Fruit fly (Drosophila melanogaster) whole organism, larva: Measurements from ENCODE around the gene CG12689.

Experiments
- noc ChIP-seq: fragments of 200-800 bp; sonication (Bioruptor generic); optimal IDR thresholded peaks from 3 replicates; lab custom pipeline; 2019; ENCODE audit warnings: missing biosample characterization, mild to moderate bottlenecking, missing genetic modification characterization, moderate library complexity

Gene CG12689

DNA sequence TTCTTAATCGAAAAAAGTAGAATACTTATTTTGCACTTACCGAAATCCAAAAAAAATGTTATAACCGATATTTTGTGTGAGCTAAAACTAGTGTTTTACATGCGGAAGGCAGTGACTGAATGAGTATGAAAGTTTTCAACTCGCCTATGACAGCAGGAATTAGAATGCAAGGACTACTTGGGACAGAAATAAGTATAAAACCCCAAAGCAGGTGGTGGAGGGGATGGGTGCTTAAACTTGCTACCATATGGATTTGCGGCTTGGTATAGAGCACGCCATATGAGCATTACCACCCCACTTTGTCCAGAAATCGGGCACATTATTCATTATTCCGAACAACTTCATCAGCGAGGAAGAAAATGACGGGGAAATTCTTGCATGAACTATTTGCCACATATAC lies at the start of gene CG12689:
CG12689 (minus strand) TSS at position 101 of the 400 bp plus-strand sequence.
- TF ChIP-seq noc (tag; lab: Kevin White, UChicago), result no peak

DNA sequence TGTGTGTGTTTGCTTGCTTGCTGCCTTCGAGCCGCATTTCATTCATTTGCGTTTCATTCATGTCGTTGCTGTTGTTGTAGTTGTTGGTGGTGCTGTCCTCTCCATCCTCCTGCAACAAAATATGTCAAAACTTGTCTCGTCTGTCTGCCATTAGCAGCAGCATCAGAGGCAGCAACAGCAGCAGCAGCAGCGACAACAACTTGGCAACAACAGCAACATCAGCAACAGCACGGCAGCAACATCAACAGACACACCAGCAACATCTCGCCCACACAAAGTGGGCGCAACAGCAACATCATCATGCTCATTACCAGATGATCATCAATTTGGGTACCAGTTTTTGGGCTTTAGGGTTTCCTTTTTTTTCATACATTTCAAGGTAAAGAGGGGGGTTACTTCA lies 47.1 kb upstream of the CG12689 start:
- no peak for TF ChIP-seq noc (tag; lab: Kevin White, UChicago)

DNA sequence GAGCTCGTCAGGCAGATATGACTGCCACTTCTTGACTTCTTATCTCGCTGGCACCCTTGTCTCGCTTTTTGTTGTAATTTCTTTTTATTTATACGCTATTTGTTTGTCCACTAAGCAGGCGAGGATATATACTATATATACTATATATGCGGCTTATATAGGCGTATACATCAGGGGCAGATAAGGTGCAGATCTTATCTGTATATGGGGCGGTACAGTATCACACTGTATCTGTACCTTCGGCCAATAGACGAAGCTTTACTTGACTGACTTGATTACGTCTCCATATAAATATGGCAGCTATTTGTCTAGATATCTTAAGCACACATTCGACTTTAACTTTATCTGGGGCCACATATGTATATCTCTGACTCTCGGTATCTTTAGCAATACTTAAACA lies 45.4 kb upstream of the CG12689 start:
- TF ChIP-seq noc (tag; lab: Kevin White, UChicago), result no peak

DNA sequence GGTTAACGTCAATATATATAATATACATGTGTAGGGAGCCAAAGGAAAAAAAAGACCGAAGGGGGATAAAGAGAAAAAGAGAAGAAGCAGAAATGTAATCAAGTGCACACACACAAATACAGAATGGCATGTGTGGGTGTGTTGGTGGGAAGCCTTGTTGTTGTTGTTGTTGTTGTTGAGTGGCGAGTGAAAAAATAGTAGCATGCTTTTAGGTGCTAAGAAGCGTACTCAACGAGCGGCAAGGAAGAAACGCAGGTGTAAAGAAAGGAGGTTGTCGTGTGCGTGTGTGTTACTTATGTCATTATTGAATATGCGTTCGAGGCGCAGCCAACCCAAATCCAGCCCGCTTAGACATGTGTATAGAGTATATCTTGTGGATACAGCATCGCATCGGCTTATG lies 43.9 kb upstream of the CG12689 start:
- TF ChIP-seq noc (tag; lab: Kevin White, UChicago), result no peak

DNA sequence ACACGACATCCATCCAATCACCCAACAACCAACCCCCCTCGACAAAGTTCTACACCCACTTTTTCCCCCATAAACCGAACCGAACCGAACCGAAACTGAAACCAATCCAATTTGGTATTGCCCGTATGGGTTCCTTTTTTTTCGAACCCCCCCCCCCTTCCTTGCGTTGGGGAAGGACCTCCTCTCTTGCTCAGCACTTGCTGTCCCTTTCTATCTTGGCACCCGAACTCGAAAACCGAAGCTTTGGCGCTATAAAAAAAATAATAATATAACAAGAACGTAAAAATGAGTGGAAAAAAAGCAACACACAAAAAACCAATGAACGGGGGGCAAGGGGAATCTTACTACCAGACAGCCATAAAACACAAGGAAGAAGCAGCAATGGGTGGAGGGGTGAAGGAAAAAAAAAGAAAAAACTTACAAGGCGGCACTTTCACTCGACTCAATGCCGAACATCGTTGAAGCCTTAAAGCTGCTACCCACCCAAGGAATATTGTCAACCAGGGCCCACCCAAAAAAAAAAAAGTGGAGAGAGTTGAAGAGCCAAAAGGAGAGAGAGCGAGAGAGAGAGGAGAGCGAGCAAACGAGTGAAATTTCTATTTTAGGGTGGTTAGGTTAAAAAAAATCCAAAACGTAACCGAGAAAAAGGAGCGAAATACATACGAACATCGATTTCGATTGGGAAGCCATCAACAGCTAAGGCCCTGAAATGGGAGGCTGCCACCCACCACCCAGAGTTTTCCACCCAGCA lies 43.1 kb upstream of the CG12689 start:
- no peak for TF ChIP-seq noc (tag; lab: Kevin White, UChicago)

DNA sequence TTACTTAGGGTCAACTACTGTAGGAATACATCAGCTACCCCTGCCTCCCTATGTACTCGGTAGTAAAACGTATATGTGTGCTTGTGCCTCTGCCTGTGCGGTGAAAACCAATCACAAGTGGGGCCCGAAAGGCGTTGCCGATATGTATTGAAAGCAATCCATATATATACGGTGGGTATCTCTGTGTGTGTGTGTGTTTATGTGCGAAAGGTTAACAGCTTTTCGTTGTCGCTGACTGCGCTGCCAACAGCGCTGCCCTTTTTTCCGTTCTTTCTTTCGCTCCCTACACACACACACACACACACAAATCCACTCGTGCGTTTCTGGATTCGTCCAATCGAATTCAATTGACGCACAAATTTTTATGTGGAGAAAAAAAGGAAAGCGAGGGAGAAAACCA lies 42.4 kb upstream of the CG12689 start:
- TF ChIP-seq noc (tag; lab: Kevin White, UChicago), result no peak

DNA sequence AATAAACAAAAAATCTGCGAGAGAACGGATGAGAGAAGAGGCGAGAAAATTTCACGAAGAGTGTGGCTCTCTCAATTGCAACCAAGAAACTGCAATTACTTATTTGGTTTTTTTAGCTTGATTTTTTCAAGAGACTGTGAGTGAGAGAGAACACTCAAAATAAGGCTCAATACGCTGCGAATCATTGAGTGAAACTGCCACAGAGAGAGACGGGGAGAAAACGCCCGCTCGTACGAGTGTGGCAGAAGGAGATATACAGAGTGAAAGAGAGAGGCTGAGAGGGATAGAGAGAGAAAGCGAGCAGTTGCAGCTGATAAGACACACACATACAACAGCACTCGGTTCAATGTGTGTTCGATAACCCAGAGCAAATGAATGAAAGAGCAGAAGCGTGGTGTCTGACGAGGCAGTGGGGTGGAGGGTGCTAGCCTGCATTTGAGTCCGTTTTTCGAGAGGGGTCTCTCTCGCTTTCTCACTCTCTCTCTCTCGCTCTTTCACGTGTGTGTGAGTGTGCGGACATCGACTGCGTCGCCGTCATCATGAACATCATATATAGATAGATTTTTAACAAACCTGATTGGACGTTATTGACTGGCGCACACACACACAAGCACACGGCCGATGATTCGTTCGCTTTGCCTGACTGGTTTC lies 41.0 kb upstream of the CG12689 start:
- TF ChIP-seq noc (tag; lab: Kevin White, UChicago), result no peak

DNA sequence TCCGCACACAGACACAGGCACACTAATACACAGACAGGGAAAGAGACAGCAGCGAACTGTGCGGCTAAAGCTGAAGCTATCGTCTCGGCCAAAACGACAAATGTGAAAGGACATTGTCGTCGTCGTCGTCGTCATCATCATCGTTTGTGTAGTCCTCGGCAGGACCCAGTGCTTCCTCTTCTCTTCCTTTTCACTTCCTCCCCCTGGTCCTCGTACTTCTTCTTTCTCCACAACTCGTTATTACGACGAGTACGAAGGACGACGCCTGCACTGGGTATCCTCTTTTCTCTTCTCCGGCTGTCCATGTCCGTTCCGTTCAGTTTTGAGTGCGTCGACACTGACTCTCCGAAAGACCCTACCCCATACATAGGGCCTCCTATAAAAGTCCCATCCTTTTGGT lies 39.3 kb upstream of the CG12689 start:
- no peak for TF ChIP-seq noc (tag; lab: Kevin White, UChicago)

DNA sequence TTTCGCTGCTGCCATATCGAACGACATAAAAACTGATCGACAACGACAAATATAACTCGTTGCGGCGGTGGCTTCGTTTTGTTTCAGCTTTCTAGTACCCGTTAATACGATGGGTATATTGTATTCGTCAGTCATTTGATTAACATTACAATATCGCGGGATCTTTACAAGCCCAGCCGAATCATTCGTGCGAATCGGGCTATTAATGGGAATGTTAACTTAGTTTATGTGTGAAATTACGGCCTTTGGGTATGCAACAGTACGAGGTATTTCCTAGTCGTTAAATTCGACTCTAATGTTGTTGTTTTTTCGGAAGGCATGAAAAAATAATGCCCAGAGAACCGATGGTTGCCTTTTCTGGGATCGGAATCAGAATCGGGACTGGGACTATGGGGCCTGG lies 32.3 kb upstream of the CG12689 start:
- peak; percentile 3 for TF ChIP-seq noc (tag; lab: Kevin White, UChicago)

DNA sequence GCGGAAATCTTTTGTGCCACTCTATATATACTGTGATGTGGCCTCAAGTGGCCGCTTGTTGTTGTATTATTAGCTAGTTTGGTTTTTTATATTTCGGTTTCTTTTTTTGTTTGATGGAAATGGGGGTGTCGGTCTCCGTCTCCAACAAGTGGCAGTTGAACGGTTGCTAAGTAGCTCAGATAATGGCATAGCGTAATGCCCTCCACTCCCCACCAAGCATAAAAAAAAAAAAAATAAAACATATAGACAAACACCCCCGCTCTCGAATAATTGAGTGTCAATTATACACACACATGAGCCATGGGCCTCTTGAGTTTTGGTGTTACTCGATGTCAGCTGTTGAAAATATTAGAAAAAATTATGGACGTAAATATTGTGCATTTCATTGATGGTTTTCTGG lies 31.5 kb upstream of the CG12689 start:
- TF ChIP-seq noc (tag; lab: Kevin White, UChicago), result no peak

DNA sequence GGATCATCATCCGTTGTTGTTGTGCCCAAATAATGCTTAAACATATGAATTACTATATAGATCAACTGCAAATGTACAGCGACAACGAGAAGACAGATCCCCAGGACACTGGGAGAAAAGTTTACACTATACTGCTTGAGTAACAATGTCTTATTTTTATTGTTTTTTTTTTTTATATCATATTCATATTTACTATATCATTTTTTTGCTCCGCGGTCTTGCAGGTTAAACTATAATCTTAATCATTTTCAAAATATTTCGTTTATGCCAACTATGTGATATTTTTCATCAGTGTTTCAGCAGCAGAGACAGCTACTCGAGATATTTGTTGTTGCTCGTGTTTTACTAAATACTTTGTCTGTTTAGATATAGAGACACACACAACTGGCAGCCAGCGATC lies 31.0 kb upstream of the CG12689 start:
- TF ChIP-seq noc (tag; lab: Kevin White, UChicago), result no peak

DNA sequence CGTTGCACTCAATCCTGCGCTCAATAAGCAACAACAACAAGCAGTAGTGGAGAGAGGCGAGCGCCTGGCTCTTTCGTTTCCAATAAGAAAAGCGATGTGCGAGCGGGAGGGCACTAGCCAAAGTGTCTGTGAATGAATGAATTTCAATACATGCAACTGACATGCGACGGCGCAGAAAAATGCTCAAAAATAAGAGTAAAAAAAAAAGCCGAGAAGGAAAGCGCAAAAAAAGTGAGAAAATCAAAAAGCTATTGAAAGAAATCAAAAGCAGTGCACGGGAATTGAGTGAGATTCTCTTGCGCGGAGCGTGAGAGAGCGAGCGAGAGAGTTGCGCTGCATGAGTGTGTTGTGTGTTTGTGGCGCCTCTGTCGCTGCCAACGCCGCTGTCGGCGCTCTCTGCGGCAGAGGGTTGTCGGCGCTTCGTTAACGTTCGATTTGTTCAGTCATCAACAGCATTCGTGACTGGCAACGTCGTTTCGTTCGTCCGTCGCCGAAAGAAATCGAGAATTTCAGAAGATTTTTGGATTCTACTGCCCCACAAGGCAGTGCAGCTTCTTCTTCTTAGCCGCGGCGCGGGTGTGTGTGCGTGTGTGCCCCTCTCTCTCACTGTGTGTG lies 22.2 kb upstream of the CG12689 start, which contains the start of gene ct:
ct (plus strand) TSS at position 438 of the 615 bp plus-strand sequence.
- no peak for TF ChIP-seq noc (tag; lab: Kevin White, UChicago)

DNA sequence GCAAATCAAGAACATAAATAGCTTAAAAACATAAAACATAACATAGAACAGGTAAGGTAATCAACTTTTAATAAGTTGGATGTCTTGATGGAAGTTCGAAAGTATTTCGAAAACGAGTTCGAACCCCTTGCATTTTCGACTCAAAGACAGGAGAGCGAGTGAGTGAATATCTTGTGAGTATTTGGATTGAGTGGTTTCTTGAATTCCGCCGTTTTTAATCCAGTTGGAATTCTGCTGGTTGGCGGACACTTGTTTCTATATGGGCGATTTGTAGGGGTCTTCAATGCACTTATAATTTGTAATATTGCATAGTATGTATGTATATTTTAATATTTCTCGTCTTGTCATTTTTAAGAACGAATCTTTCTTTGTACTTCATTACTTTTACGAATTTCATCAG lies 20.4 kb upstream of the CG12689 start:
- TF ChIP-seq noc (tag; lab: Kevin White, UChicago), result no peak

DNA sequence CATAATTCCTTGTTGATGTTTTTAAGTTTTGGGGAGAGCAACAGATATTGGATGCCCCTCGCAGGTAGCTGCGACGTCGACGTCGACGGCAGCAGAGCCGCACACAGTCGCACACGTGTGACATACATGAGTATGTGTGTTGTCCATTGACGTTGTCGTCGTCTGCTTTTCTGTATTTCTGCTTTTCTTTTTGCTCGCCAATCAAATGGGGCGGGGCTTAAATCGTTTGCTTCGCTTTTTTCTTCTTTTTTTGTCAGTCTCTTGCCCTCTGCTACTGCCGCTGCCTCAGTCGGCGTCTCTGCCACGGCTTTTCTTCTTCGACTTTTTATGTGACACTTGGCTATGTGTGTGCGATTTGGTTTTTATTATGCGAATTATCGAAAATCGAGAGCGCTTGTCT lies 19.7 kb upstream of the CG12689 start:
- no peak for TF ChIP-seq noc (tag; lab: Kevin White, UChicago)

DNA sequence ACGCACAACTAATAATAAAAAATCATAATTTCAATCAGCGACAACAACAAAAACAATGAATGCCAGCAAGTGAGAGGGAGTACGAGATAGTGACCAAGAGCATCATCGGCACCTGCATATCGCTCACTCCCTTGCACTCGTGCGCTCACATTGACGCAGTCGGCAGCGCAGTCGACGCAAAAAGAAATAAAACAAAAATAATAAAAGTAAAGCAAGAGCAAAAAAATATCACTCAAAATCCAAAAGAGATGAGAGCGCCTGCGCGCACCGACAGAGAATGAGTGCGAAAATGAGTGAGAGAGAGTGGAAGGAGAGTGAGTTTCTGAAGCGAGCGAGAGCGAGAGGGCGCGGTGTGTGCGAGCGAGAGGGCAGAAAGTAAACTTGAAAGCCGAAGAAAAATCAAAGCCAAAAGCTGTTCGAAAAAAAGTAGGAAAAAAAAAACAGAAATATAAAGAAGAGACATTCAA lies 18.6 kb upstream of the CG12689 start:
- no peak for TF ChIP-seq noc (tag; lab: Kevin White, UChicago)

DNA sequence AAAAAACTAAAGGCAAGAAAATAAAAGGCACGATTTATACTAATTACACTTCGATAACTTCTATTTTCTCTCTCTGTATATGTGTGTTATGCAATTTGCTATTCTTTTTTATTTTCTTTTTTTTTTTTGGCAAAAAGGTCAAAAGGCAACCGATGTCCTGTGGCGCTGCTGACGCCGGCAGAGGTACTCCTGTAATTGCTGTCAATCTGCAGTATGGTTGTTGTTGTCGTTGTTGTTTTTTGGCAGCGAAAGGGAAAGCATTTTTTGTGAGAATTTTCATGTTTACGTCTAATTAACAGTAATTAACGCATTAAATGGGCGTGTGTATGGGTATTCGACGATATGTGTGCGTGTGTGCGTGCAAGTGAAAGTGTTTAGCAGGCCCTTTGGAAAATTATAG lies 17.7 kb upstream of the CG12689 start:
- TF ChIP-seq noc (tag; lab: Kevin White, UChicago), result no peak
